Worm (Caenorhabditis elegans) whole organism, young adult: ENCODE results near the gene slcr-46.1.

ENCODE experiments used
- D2030.7 ChIP-seq: fragments of 200-800 bp; sonication (Bioruptor generic); IDR thresholded peaks from 2 replicates; pipeline ENCODE4 v1.3.6; 2022; ENCODE audit warnings: missing genetic modification reagents, missing genetic modification characterization, missing compliant biosample characterization
- T26A5.8 ChIP-seq: sonication (generic microtip); optimal IDR thresholded peaks from 2 replicates; lab custom pipeline; 2016; ENCODE audit warnings: missing genetic modification characterization, missing compliant biosample characterization
- ama-1 ChIP-seq, 3 experiments: fragments of 150-350 bp in 1 of 3; sonication (generic microtip) in 2 of 3; optimal IDR thresholded peaks; 2 replicates each; lab custom pipeline; 2014 to 2018; ENCODE audit warnings: missing biosample characterization in 2 of 3, missing genetic modification characterization in 2 of 3, missing genetic modification reagents in 2 of 3
- bed-2 ChIP-seq: fragments of 200-800 bp; sonication (Bioruptor generic); IDR thresholded peaks from 2 replicates; pipeline ENCODE4 v1.3.6; 2022; ENCODE audit warnings: missing genetic modification reagents, missing genetic modification characterization, missing compliant biosample characterization
- hlh-12 ChIP-seq: sonication (generic microtip); optimal IDR thresholded peaks from 2 replicates; lab custom pipeline; 2016; ENCODE audit warnings: missing genetic modification characterization, missing compliant biosample characterization
- lin-54 ChIP-seq: fragments of 200-800 bp; sonication (Bioruptor generic); optimal IDR thresholded peaks from 2 replicates; lab custom pipeline; 2018; ENCODE audit warnings: mild to moderate bottlenecking, missing genetic modification characterization, missing compliant biosample characterization
- lir-1 ChIP-seq: fragments of 200-800 bp; sonication (Bioruptor generic); conservative IDR thresholded peaks from 2 replicates; pipeline ENCODE4 v1.3.6; 2022; ENCODE audit warnings: missing genetic modification reagents, missing genetic modification characterization, missing compliant biosample characterization
- madf-3 ChIP-seq: fragments of 200-800 bp; sonication (Bioruptor generic); IDR thresholded peaks from 2 replicates; pipeline ENCODE4 v1.3.6; 2022; ENCODE audit warnings: missing genetic modification reagents, missing genetic modification characterization, missing compliant biosample characterization
- snpc-3.4 ChIP-seq: sonication (generic microtip); optimal IDR thresholded peaks from 2 replicates; lab custom pipeline; 2017; ENCODE audit warnings: missing genetic modification characterization, mild to moderate bottlenecking, missing compliant biosample characterization, antibody characterized with exemption, moderate library complexity, missing genotype, missing genetic modification reagents
- snpc-4 ChIP-seq, 5 experiments: fragments of 150-350 bp in 1 of 5; sonication (generic microtip) in 4 of 5; optimal IDR thresholded peaks; 2 replicates each; lab custom pipeline; 2014 to 2018; ENCODE audit warnings: missing genetic modification characterization in 5 of 5, missing biosample characterization in 3 of 5, antibody characterized with exemption in 2 of 5, mild to moderate bottlenecking in 2 of 5, missing compliant biosample characterization in 2 of 5, missing genotype in 2 of 5, moderate library complexity in 2 of 5, missing genetic modification reagents in 1 of 5
- ztf-25 ChIP-seq: fragments of 200-800 bp; sonication (Bioruptor generic); IDR thresholded peaks from 2 replicates; pipeline ENCODE4 v1.3.6; 2022; ENCODE audit warnings: missing genetic modification reagents, missing genetic modification characterization, missing compliant biosample characterization

DNA sequence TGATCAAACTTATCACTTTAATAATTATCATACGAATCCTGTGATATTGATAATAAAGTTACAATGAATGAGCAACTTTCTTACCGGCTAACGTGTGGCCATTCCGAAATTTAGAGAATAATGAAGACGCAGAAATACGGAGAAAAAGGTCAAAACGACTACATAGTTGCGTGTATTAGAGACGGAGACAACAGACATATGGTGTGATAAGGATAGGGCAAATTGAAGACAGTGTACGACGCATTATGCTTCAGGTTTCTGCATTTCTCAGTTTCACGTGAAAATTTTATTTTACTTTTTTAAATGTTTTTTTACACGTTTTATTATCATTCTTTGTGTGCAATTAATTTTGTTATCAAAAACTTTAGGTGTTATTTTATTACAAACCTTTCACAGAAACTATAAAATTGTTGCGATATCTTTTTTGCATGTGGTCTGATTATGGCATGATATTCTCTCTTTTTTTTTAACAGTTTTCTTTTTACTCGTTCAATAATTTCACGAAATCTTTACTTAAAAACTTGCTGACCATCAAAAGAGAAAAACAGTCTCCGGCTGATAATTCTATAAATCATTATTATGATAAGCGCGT, 41.1 kb downstream of the slcr-46.1 start, which contains the start of gene tmem-135:
- TF ChIP-seq D2030.7 (GFP tag; lab: Robert Waterston, UW): no peak
- TF ChIP-seq ama-1 (optimal IDR thresholded peaks at IDR 0.05; lab: Kevin White, UChicago): no peak
- TF ChIP-seq ama-1 (GFP tag; optimal IDR thresholded peaks at IDR 0.05; lab: Kevin White, UChicago): no peak
- TF ChIP-seq snpc-4 (GFP tag; optimal IDR thresholded peaks at IDR 0.05; lab: Kevin White, UChicago): no peak
- no peak for TF ChIP-seq snpc-4 (tag; optimal IDR thresholded peaks at IDR 0.05; lab: Kevin White, UChicago)
- TF ChIP-seq ztf-25 (GFP tag; lab: Robert Waterston, UW): no peak
- no peak for TF ChIP-seq lin-54 (GFP tag; lab: Kevin White, UChicago)
- TF ChIP-seq lir-1 (GFP tag; lab: Robert Waterston, UW): no peak
- TF ChIP-seq bed-2: no peak
- no peak for TF ChIP-seq hlh-12 (tag; lab: Kevin White, UChicago)
- TF ChIP-seq snpc-3.4 (tag; lab: Kevin White, UChicago): no peak
- no peak for TF ChIP-seq T26A5.8 (tag; lab: Kevin White, UChicago)
- no peak for TF ChIP-seq madf-3 (GFP tag; lab: Robert Waterston, UW)
